Worm (Caenorhabditis elegans): ENCODE data around the gene C06C3.7.

The C06C3.7 gene

ce11 chrII:9397496-9397895 is 12.2 kb downstream of the C06C3.7 start, which contains the start of gene Y51B9A.9:
Y51B9A.9 (minus strand) TSS chrII:9397596.
- TF ChIP-seq attf-5 (GFP tag; optimal IDR thresholded peaks at IDR 0.05) (no peak), atf-7 (tag; optimal IDR thresholded peaks at IDR 0.05) (no peak), C17E4.6 (GFP tag; IDR thresholded peaks at IDR 0.05) (no peak), rpc-1 (optimal IDR thresholded peaks at IDR 0.05) (no peak), rpc-1 (tag; optimal IDR thresholded peaks at IDR 0.05) (no peak), B0261.1 (tag; optimal IDR thresholded peaks at IDR 0.05) (no peak), tbx-9 (tag; optimal IDR thresholded peaks at IDR 0.05; ENCODE audit: borderline replicate concordance) (no peak), pbrm-1 (GFP tag; IDR thresholded peaks at IDR 0.05) (no peak)

ce11 chrII:9398370-9398901 is 13.1 kb downstream of the C06C3.7 start, which contains the start of the genes Y51B9A.14 and Y51B9A.8:
Y51B9A.14 (minus strand) TSS chrII:9398470.
Y51B9A.8 (plus strand) TSS chrII:9398851.
- TF ChIP-seq ztf-25 (GFP tag; IDR thresholded peaks at IDR 0.05) (no peak), sptf-2 (GFP tag; optimal IDR thresholded peaks at IDR 0.05) (no peak), T07F8.4 (tag; optimal IDR thresholded peaks at IDR 0.05) (no peak), tlf-1 (GFP tag; optimal IDR thresholded peaks at IDR 0.05) (no peak), snpc-4 (GFP tag; optimal IDR thresholded peaks at IDR 0.05) (no peak), snpc-4 (tag; optimal IDR thresholded peaks at IDR 0.05) (no peak)

- TF ChIP-seq egl-18 (GFP tag; IDR thresholded peaks at IDR 0.05): no peak
- TF ChIP-seq egrh-3 (GFP tag; IDR thresholded peaks at IDR 0.05): no peak
- TF ChIP-seq hrde-1 (tag; optimal IDR thresholded peaks at IDR 0.05; ENCODE audit: borderline replicate concordance): no peak
- TF ChIP-seq xnd-1 (tag; optimal IDR thresholded peaks at IDR 0.05): no peak
- TF ChIP-seq nhr-80 (tag; optimal IDR thresholded peaks at IDR 0.05): no peak
- no peak for TF ChIP-seq ceh-79 (tag; optimal IDR thresholded peaks at IDR 0.05)
- TF ChIP-seq ceh-27 (GFP tag; optimal IDR thresholded peaks at IDR 0.05): no peak
- TF ChIP-seq sptf-2 (GFP tag; optimal IDR thresholded peaks at IDR 0.05): no peak
- no peak for TF ChIP-seq pha-4 (tag; optimal IDR thresholded peaks at IDR 0.05)
- no peak for TF ChIP-seq let-526 (GFP tag; IDR thresholded peaks at IDR 0.05)
- no peak for TF ChIP-seq B0035.1 (tag; optimal IDR thresholded peaks at IDR 0.05)
- no peak for TF ChIP-seq attf-6 (GFP tag; IDR thresholded peaks at IDR 0.05)
- TF ChIP-seq zfh-2 (GFP tag; conservative IDR thresholded peaks at IDR 0.05): no peak
- TF ChIP-seq snpc-3.4 (tag; optimal IDR thresholded peaks at IDR 0.05): no peak
- no peak for TF ChIP-seq ceh-40 (GFP tag; IDR thresholded peaks at IDR 0.05)
These were observed 14.4 kb downstream of the C06C3.7 start, which contains the start of gene Y51B9A.7 for ce11 chrII:9399746-9400145. Y51B9A.7 (plus strand) TSS chrII:9400046.

ce11 chrII:9403087-9403486 is 17.7 kb downstream of the C06C3.7 start, which contains the start of gene Y51B9A.6:
Y51B9A.6 (minus strand) TSS chrII:9403187.
- no peak for TF ChIP-seq D2030.7 (GFP tag; IDR thresholded peaks at IDR 0.05)
- TF ChIP-seq ekl-4 (GFP tag; IDR thresholded peaks at IDR 0.05): no peak
- TF ChIP-seq unc-62 (GFP tag; optimal IDR thresholded peaks at IDR 0.05): no peak
- TF ChIP-seq tbp1 (GFP tag; optimal IDR thresholded peaks at IDR 0.05): no peak
- no peak for TF ChIP-seq hlh-26 (GFP tag; conservative IDR thresholded peaks at IDR 0.05)
- no peak for TF ChIP-seq F52B5.7 (tag; optimal IDR thresholded peaks at IDR 0.05)
- TF ChIP-seq xnd-1 (tag; optimal IDR thresholded peaks at IDR 0.05): no peak
